Fruit fly (Drosophila melanogaster): Measurements from ENCODE around the gene Rab11.

Gene Rab11

dm6 chr3R:21064000-21064924, 46.9 kb upstream of the Rab11 start, which contains the start of gene Cortactin:
Gene Cortactin (minus strand): TSS chr3R:21064471.
- TF ChIP-seq Hnf4 (GFP tag; optimal IDR thresholded peaks at IDR 0.05) (peak; percentile 11), Dif (GFP tag; optimal IDR thresholded peaks at IDR 0.05; ENCODE audit: partially characterized antibody) (peak; percentile 91), fru (GFP tag; optimal IDR thresholded peaks at IDR 0.05) (no peak), Myc (optimal IDR thresholded peaks at IDR 0.05) (peak; percentile 37), Hr83 (GFP tag; optimal IDR thresholded peaks at IDR 0.05; ENCODE audit: poor library complexity, severe bottlenecking) (peak; percentile 10), Vsx2 (GFP tag; optimal IDR thresholded peaks at IDR 0.05; ENCODE audit: partially characterized antibody) (no peak), Jra (GFP tag; optimal IDR thresholded peaks at IDR 0.05) (peak; percentile 27), dl (GFP tag; optimal IDR thresholded peaks at IDR 0.05; ENCODE audit: insufficient read depth in 1 of 2, partially characterized antibody in 2 of 2) (peak; percentile 4 to 44)

- TF ChIP-seq dmrt93B (GFP tag; optimal IDR thresholded peaks at IDR 0.05) (no peak), brk (GFP tag; optimal IDR thresholded peaks at IDR 0.05) (no peak), foxo (GFP tag; optimal IDR thresholded peaks at IDR 0.05) (peak in 1 of 2 experiments; percentile 36), Dfd (GFP tag; optimal IDR thresholded peaks at IDR 0.05) (no peak), woc (GFP tag; optimal IDR thresholded peaks at IDR 0.05) (no peak), Rel (GFP tag; optimal IDR thresholded peaks at IDR 0.05) (no peak), Rel (tag; optimal IDR thresholded peaks at IDR 0.05) (peak; percentile 44), ey (GFP tag; optimal IDR thresholded peaks at IDR 0.05) (no peak), HLH106 (tag; optimal IDR thresholded peaks at IDR 0.05) (peak; percentile 3), fru (GFP tag; optimal IDR thresholded peaks at IDR 0.05) (peak; percentile 47), lola (GFP tag; optimal IDR thresholded peaks at IDR 0.05) (no peak), sv (GFP tag; optimal IDR thresholded peaks at IDR 0.05) (peak; percentile 3), OdsH (GFP tag; optimal IDR thresholded peaks at IDR 0.05) (peak; percentile 47), br (GFP tag; optimal IDR thresholded peaks at IDR 0.05) (peak; percentile 52), Sp1 (GFP tag; optimal IDR thresholded peaks at IDR 0.05) (peak; percentile 64), dl (GFP tag; optimal IDR thresholded peaks at IDR 0.05; ENCODE audit: insufficient read depth in 1 of 2, partially characterized antibody in 2 of 2) (no peak), jim (GFP tag; optimal IDR thresholded peaks at IDR 0.05) (no peak), N (GFP tag; optimal IDR thresholded peaks at IDR 0.05) (no peak), Hr78 (GFP tag; optimal IDR thresholded peaks at IDR 0.05) (no peak), h (GFP tag; optimal IDR thresholded peaks at IDR 0.05) (peak; percentile 55), pan (optimal IDR thresholded peaks at IDR 0.05) (no peak), rgr (GFP tag; optimal IDR thresholded peaks at IDR 0.05) (peak; percentile 79), Dif (GFP tag; optimal IDR thresholded peaks at IDR 0.05; ENCODE audit: partially characterized antibody) (peak; percentile 72), Jra (GFP tag; optimal IDR thresholded peaks at IDR 0.05) (peak; percentile 66), dsf (GFP tag; optimal IDR thresholded peaks at IDR 0.05; ENCODE audit: borderline replicate concordance) (no peak), Hr83 (GFP tag; optimal IDR thresholded peaks at IDR 0.05; ENCODE audit: poor library complexity, severe bottlenecking) (peak; percentile 91), Hnf4 (GFP tag; optimal IDR thresholded peaks at IDR 0.05) (peak; percentile 39), usp (GFP tag; optimal IDR thresholded peaks at IDR 0.05) (no peak), CG32264 (GFP tag; optimal IDR thresholded peaks at IDR 0.05) (peak; percentile 28), CrebA (GFP tag; optimal IDR thresholded peaks at IDR 0.05; ENCODE audit: borderline replicate concordance) (no peak)
Measured at dm6 chr3R:21065010-21065695, 46.1 kb upstream of the Rab11 start, which contains the start of gene AnxB9. Gene AnxB9 (plus strand): TSS chr3R:21065241.

- no peak for TF ChIP-seq woc (GFP tag; optimal IDR thresholded peaks at IDR 0.05)
- TF ChIP-seq tai (GFP tag; optimal IDR thresholded peaks at IDR 0.05): no peak
- no peak for TF ChIP-seq Sp1 (GFP tag; optimal IDR thresholded peaks at IDR 0.05)
- no peak for TF ChIP-seq br (GFP tag; optimal IDR thresholded peaks at IDR 0.05)
- TF ChIP-seq Hr78 (GFP tag; optimal IDR thresholded peaks at IDR 0.05): no peak
- TF ChIP-seq jim (GFP tag; optimal IDR thresholded peaks at IDR 0.05): no peak
- TF ChIP-seq Rel (GFP tag; optimal IDR thresholded peaks at IDR 0.05): no peak
- TF ChIP-seq Rel (tag; optimal IDR thresholded peaks at IDR 0.05): no peak
- TF ChIP-seq Vsx2 (GFP tag; optimal IDR thresholded peaks at IDR 0.05; ENCODE audit: partially characterized antibody): no peak
Measured at dm6 chr3R:21065696-21066080, 45.5 kb upstream of the Rab11 start.
